Worm (Caenorhabditis elegans): ENCODE results near the gene ife-1.

DNA sequence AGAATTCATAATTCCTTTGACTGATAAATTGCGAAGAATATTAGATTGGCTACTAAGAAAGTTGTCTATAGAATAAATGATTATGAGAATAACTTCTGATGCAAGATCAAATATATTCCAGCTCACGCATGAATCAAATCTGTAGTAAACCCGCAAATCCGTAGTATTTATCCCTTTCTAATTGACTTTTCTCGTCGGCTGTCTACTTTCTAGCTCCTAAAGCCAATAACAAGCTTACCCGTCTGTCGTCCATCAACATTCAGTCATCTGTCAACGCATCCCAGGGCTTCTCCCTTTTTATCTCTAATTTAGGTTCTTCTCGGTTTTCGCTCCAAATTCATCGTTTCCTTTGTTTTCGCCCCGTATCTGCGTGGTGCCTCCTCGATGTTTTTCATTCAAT, 5.7 kb downstream of the ife-1 start:
- TF ChIP-seq ceh-44 (GFP tag; IDR thresholded peaks at IDR 0.05): no peak
- TF ChIP-seq daf-12 (tag; optimal IDR thresholded peaks at IDR 0.05): no peak
- no peak for TF ChIP-seq nhr-25 (tag; optimal IDR thresholded peaks at IDR 0.05; ENCODE audit: borderline replicate concordance, insufficient read depth)
- no peak for TF ChIP-seq ceh-28 (tag; optimal IDR thresholded peaks at IDR 0.05)
